Fruit fly (Drosophila melanogaster) S2 (cell line): ENCODE results near the gene Rift.

Experiments used
- CG8478 ChIP-seq: fragments of >200 bp; optimal IDR thresholded peaks from 2 replicates; lab custom pipeline; 2018
- CTCF ChIP-seq, 2 experiments: fragments of >200 bp; optimal IDR thresholded peaks; 2 replicates each; lab custom pipeline; 2018

DNA sequence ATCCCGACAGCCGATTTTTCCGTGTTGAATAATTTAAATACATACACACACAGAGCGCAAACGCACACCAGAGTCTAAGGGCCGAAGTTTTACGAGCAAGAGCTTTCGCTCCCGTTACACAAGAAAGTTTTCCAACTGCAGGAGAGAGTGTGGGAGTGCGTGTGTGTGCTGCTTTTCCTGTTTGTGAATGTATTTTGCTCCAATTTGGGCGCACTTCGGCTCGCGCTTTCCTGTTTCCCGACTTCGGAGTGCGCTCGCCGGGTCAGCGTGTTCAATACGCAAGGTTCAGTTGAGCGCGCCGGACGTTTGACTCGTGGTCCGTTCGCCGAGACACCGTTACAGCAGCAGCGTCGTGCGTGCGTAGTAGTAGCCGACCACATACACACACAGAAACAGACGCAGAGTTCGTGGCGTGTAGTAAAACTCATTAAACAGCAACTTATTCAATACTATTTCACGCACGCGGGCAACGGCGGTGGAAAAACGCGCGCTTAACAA is 15.6 kb upstream of the Rift start:
- TF ChIP-seq CG8478 (lab: Kevin White, UChicago) = no peak
- TF ChIP-seq CTCF (optimal IDR thresholded peaks at IDR 0.05; lab: Kevin White, UChicago) = no peak
